Fruit fly (Drosophila melanogaster): Measurements from ENCODE around the gene side-VII.
A peak's percentile ranks its signal among the peaks of the same experiment; 100 is the strongest.

side-VII gene

dm6 chr3R:9774821-9775220, 35.0 kb upstream of the side-VII start, which contains the start of gene topi:
TSS of gene topi (plus strand) at chr3R:9775121.
- TF ChIP-seq CG8301 (tag; optimal IDR thresholded peaks at IDR 0.05), result no peak
- no peak for TF ChIP-seq Pif1B (GFP tag; optimal IDR thresholded peaks at IDR 0.05)
- TF ChIP-seq CG15710 (tag; optimal IDR thresholded peaks at IDR 0.05), result no peak
- no peak for TF ChIP-seq fd96Ca (GFP tag; IDR thresholded peaks at IDR 0.05)
- TF ChIP-seq CG32121 (GFP tag; IDR thresholded peaks at IDR 0.05), result no peak
- TF ChIP-seq CG13204 (GFP tag; optimal IDR thresholded peaks at IDR 0.05), result no peak
- TF ChIP-seq CG10348 (GFP tag; IDR thresholded peaks at IDR 0.05), result no peak
- no peak for TF ChIP-seq CG4496 (GFP tag; IDR thresholded peaks at IDR 0.05)
- no peak for TF ChIP-seq CG17806 (tag; optimal IDR thresholded peaks at IDR 0.05)

- no peak for TF ChIP-seq Pif1B (GFP tag; optimal IDR thresholded peaks at IDR 0.05)
- no peak for TF ChIP-seq EcR (GFP tag; optimal IDR thresholded peaks at IDR 0.05)
- TF ChIP-seq gl (tag; optimal IDR thresholded peaks at IDR 0.05), result no peak
- no peak for TF ChIP-seq rn (GFP tag; IDR thresholded peaks at IDR 0.05)
Observed at dm6 chr3R:9774147-9774546, 34.4 kb upstream of the side-VII start, which contains the start of gene Whamy. TSS of gene Whamy (minus strand) at chr3R:9774419.

dm6 chr3R:9771519-9771972, 31.8 kb upstream of the side-VII start, which contains the start of gene CG9471:
TSS of gene CG9471 (minus strand) at chr3R:9771542.
- TF ChIP-seq CG13204 (GFP tag; optimal IDR thresholded peaks at IDR 0.05) (no peak), CG12605 (GFP tag; IDR thresholded peaks at IDR 0.05) (peak; percentile 94), D1 (tag; optimal IDR thresholded peaks at IDR 0.05) (no peak), EcR (GFP tag; optimal IDR thresholded peaks at IDR 0.05) (peak; percentile 25), CG8159 (tag; optimal IDR thresholded peaks at IDR 0.05) (peak; percentile 91), CG32121 (GFP tag; IDR thresholded peaks at IDR 0.05) (peak; percentile 91), CG17806 (tag; optimal IDR thresholded peaks at IDR 0.05) (peak; percentile 93), Pif1A (GFP tag; optimal IDR thresholded peaks at IDR 0.05) (peak; percentile 95), CG34367 (tag; optimal IDR thresholded peaks at IDR 0.05) (peak; percentile 89), CG9948 (tag; optimal IDR thresholded peaks at IDR 0.05) (peak; percentile 89), rn (GFP tag; IDR thresholded peaks at IDR 0.05) (peak; percentile 82), CG14655 (GFP tag; optimal IDR thresholded peaks at IDR 0.05) (no peak), Pif1B (GFP tag; optimal IDR thresholded peaks at IDR 0.05) (peak; percentile 93), fd96Ca (GFP tag; IDR thresholded peaks at IDR 0.05) (peak; percentile 42; the same call in 1 of the 3 replicates), gl (tag; optimal IDR thresholded peaks at IDR 0.05) (peak; percentile 77), CG10348 (GFP tag; IDR thresholded peaks at IDR 0.05) (peak; percentile 59), CG15710 (tag; optimal IDR thresholded peaks at IDR 0.05) (peak; percentile 91), CG4496 (GFP tag; IDR thresholded peaks at IDR 0.05) (peak; percentile 97), CG8301 (tag; optimal IDR thresholded peaks at IDR 0.05) (peak; percentile 91), Ets98B (GFP tag; IDR thresholded peaks at IDR 0.05) (peak; percentile 95), Snoo (tag; optimal IDR thresholded peaks at IDR 0.05) (peak; percentile 92)

- TF ChIP-seq CG32121 (GFP tag; IDR thresholded peaks at IDR 0.05) (peak; percentile 46; the same call in 1 of the 2 replicates), CG13204 (GFP tag; optimal IDR thresholded peaks at IDR 0.05) (no peak)
Observed at dm6 chr3R:9770127-9770526, 30.3 kb upstream of the side-VII start.

dm6 chr3R:9768884-9769283, 29.1 kb upstream of the side-VII start, which contains the start of gene MED6:
TSS of gene MED6 (minus strand) at chr3R:9768984.
- TF ChIP-seq CG13204 (GFP tag; optimal IDR thresholded peaks at IDR 0.05) (no peak), CG32121 (GFP tag; IDR thresholded peaks at IDR 0.05) (no peak), Pif1A (GFP tag; optimal IDR thresholded peaks at IDR 0.05) (no peak), CG12605 (GFP tag; IDR thresholded peaks at IDR 0.05) (no peak), CG9948 (tag; optimal IDR thresholded peaks at IDR 0.05) (no peak), gl (tag; optimal IDR thresholded peaks at IDR 0.05) (no peak), CG8159 (tag; optimal IDR thresholded peaks at IDR 0.05) (no peak), CG15710 (tag; optimal IDR thresholded peaks at IDR 0.05) (no peak), Snoo (tag; optimal IDR thresholded peaks at IDR 0.05) (no peak), Ets98B (GFP tag; IDR thresholded peaks at IDR 0.05) (no peak), Pif1B (GFP tag; optimal IDR thresholded peaks at IDR 0.05) (no peak), CG14655 (GFP tag; optimal IDR thresholded peaks at IDR 0.05) (no peak), CG17806 (tag; optimal IDR thresholded peaks at IDR 0.05) (no peak), D1 (tag; optimal IDR thresholded peaks at IDR 0.05) (no peak), CG8301 (tag; optimal IDR thresholded peaks at IDR 0.05) (no peak), rn (GFP tag; IDR thresholded peaks at IDR 0.05) (no peak), CG4496 (GFP tag; IDR thresholded peaks at IDR 0.05) (no peak)

- peak; percentile 37; the same call in 1 of the 3 replicates for TF ChIP-seq CG4496 (GFP tag; IDR thresholded peaks at IDR 0.05)
- peak; percentile 79 for TF ChIP-seq EcR (GFP tag; optimal IDR thresholded peaks at IDR 0.05)
- TF ChIP-seq CG15710 (tag; optimal IDR thresholded peaks at IDR 0.05), result peak; percentile 41
- no peak for TF ChIP-seq D1 (tag; optimal IDR thresholded peaks at IDR 0.05)
- TF ChIP-seq CG17806 (tag; optimal IDR thresholded peaks at IDR 0.05), result peak; percentile 8
- no peak for TF ChIP-seq Pif1B (GFP tag; optimal IDR thresholded peaks at IDR 0.05)
- TF ChIP-seq CG8301 (tag; optimal IDR thresholded peaks at IDR 0.05), result peak; percentile 32
- peak; percentile 44 for TF ChIP-seq Snoo (tag; optimal IDR thresholded peaks at IDR 0.05)
- TF ChIP-seq CG32121 (GFP tag; IDR thresholded peaks at IDR 0.05), result no peak
- peak; percentile 62 for TF ChIP-seq gl (tag; optimal IDR thresholded peaks at IDR 0.05)
- no peak for TF ChIP-seq CG14655 (GFP tag; optimal IDR thresholded peaks at IDR 0.05)
- peak; percentile 15 for TF ChIP-seq CG8159 (tag; optimal IDR thresholded peaks at IDR 0.05)
- no peak for TF ChIP-seq CG10348 (GFP tag; IDR thresholded peaks at IDR 0.05)
- TF ChIP-seq CG12605 (GFP tag; IDR thresholded peaks at IDR 0.05), result no peak
- TF ChIP-seq CG9948 (tag; optimal IDR thresholded peaks at IDR 0.05), result no peak
- TF ChIP-seq CG34367 (tag; optimal IDR thresholded peaks at IDR 0.05), result peak; percentile 57
- 0 out of 3 replicates have a peak, but pooled peaks have one; percentile 39 for TF ChIP-seq fd96Ca (GFP tag; IDR thresholded peaks at IDR 0.05)
- TF ChIP-seq Ets98B (GFP tag; IDR thresholded peaks at IDR 0.05), result peak; percentile 52
- TF ChIP-seq rn (GFP tag; IDR thresholded peaks at IDR 0.05), result peak; percentile 48; the same call in 1 of the 2 replicates
- peak; percentile 80 for TF ChIP-seq Pif1A (GFP tag; optimal IDR thresholded peaks at IDR 0.05)
Observed at dm6 chr3R:9767620-9768592, 28.1 kb upstream of the side-VII start, which contains the start of gene Naa80. TSS of gene Naa80 (plus strand) at chr3R:9767834.

All from whole organism, pupa.